Worm (Caenorhabditis elegans) whole organism, L3 larva: ENCODE data around the gene F58H1.8.

Experiments
- R02D3.7 ChIP-seq: fragments of 150-350 bp; optimal IDR thresholded peaks from 2 replicates; lab custom pipeline; 2014; ENCODE audit warnings: missing biosample characterization, missing genetic modification characterization
- ZK546.5 ChIP-seq: sonication (generic microtip); optimal IDR thresholded peaks from 2 replicates; lab custom pipeline; 2017; ENCODE audit warnings: missing biosample characterization, missing genetic modification characterization
- aly-2 ChIP-seq: fragments of 150-350 bp; optimal IDR thresholded peaks from 2 replicates; lab custom pipeline; 2014; ENCODE audit warnings: missing biosample characterization, missing genetic modification characterization
- ama-1 ChIP-seq: fragments of 150-350 bp; optimal IDR thresholded peaks from 2 replicates; lab custom pipeline; 2018
- ceh-16 ChIP-seq: sonication (generic microtip); optimal IDR thresholded peaks from 2 replicates; lab custom pipeline; 2017; ENCODE audit warnings: missing biosample characterization, missing genetic modification characterization
- ceh-28 ChIP-seq: fragments of 150-350 bp; optimal IDR thresholded peaks from 2 replicates; lab custom pipeline; 2014; ENCODE audit warnings: missing biosample characterization, missing genetic modification reagents, missing genetic modification characterization
- ceh-82 ChIP-seq: fragments of 150-350 bp; optimal IDR thresholded peaks from 2 replicates; lab custom pipeline; 2014; ENCODE audit warnings: missing biosample characterization, missing genetic modification characterization
- ceh-9 ChIP-seq: sonication (generic microtip); optimal IDR thresholded peaks from 2 replicates; lab custom pipeline; 2018; ENCODE audit warnings: missing biosample characterization, missing genetic modification characterization
- daf-12 ChIP-seq: fragments of 150-350 bp; optimal IDR thresholded peaks from 2 replicates; lab custom pipeline; 2014; ENCODE audit warnings: missing biosample characterization, missing genetic modification reagents, missing genetic modification characterization
- egl-27 ChIP-seq: sonication (generic microtip); optimal IDR thresholded peaks from 4 replicates; lab custom pipeline; 2017; ENCODE audit warnings: missing biosample characterization, missing genetic modification reagents, missing genetic modification characterization
- egl-5 ChIP-seq: fragments of 150-350 bp; optimal IDR thresholded peaks from 2 replicates; lab custom pipeline; 2017; ENCODE audit warnings: missing biosample characterization, missing genetic modification reagents, missing genetic modification characterization, inconsistent platforms
- elt-1 ChIP-seq: fragments of 150-350 bp; optimal IDR thresholded peaks from 2 replicates; lab custom pipeline; 2014; ENCODE audit warnings: missing biosample characterization, missing genetic modification characterization
- elt-2 ChIP-seq: sonication (generic microtip); optimal IDR thresholded peaks from 2 replicates; lab custom pipeline; 2016; ENCODE audit warnings: missing genetic modification reagents, mild to moderate bottlenecking, missing genetic modification characterization, missing compliant biosample characterization
- elt-3 ChIP-seq, 3 experiments: fragments of 150-350 bp in 1 of 3; sonication (generic microtip) in 2 of 3; optimal IDR thresholded peaks; 2 replicates in 2 of 3; 4 replicates in 1 of 3; lab custom pipeline; 2014 to 2017; ENCODE audit warnings: missing biosample characterization in 3 of 3, missing genetic modification characterization in 3 of 3
- eor-1 ChIP-seq, 2 experiments: fragments of 150-350 bp; optimal IDR thresholded peaks; 2 replicates each; lab custom pipeline; 2014 to 2018; ENCODE audit warnings: missing biosample characterization in 2 of 2, missing genetic modification characterization in 2 of 2
- fkh-10 ChIP-seq: sonication (generic microtip); optimal IDR thresholded peaks from 2 replicates; lab custom pipeline; 2017; ENCODE audit warnings: missing biosample characterization, missing genetic modification reagents, missing genetic modification characterization
- fkh-2 ChIP-seq: fragments of 150-350 bp; optimal IDR thresholded peaks from 2 replicates; lab custom pipeline; 2014; ENCODE audit warnings: missing biosample characterization, missing genetic modification reagents, missing genetic modification characterization
- fos-1 ChIP-seq: fragments of 150-350 bp; optimal IDR thresholded peaks from 2 replicates; lab custom pipeline; 2014; ENCODE audit warnings: missing biosample characterization, missing genetic modification characterization
- hmg-11 ChIP-seq: sonication (generic microtip); optimal IDR thresholded peaks from 2 replicates; lab custom pipeline; 2016; ENCODE audit warnings: missing genetic modification characterization, missing compliant biosample characterization
- jun-1 ChIP-seq: fragments of 150-350 bp; optimal IDR thresholded peaks from 2 replicates; lab custom pipeline; 2014; ENCODE audit warnings: missing biosample characterization, missing genetic modification reagents, missing genetic modification characterization
- lin-15B ChIP-seq: fragments of 150-350 bp; optimal IDR thresholded peaks from 2 replicates; lab custom pipeline; 2014; ENCODE audit warnings: missing biosample characterization, missing genetic modification characterization
- lin-39 ChIP-seq: fragments of 150-350 bp; optimal IDR thresholded peaks from 2 replicates; lab custom pipeline; 2018; ENCODE audit warnings: missing biosample characterization, missing genetic modification reagents, missing genetic modification characterization
- lsy-12 ChIP-seq: sonication (generic microtip); optimal IDR thresholded peaks from 2 replicates; lab custom pipeline; 2016; ENCODE audit warnings: mild to moderate bottlenecking, missing genetic modification characterization, missing compliant biosample characterization
- mdl-1 ChIP-seq: fragments of 150-350 bp; optimal IDR thresholded peaks from 2 replicates; lab custom pipeline; 2014; ENCODE audit warnings: missing biosample characterization, missing genetic modification characterization
- mml-1 ChIP-seq: fragments of 150-350 bp; sonication (generic microtip); optimal IDR thresholded peaks from 3 replicates; lab custom pipeline; 2014; ENCODE audit warnings: missing biosample characterization, missing genetic modification characterization
- nfya-1 ChIP-seq: sonication (generic microtip); optimal IDR thresholded peaks from 2 replicates; lab custom pipeline; 2017; ENCODE audit warnings: missing genetic modification characterization, mild to moderate bottlenecking, missing compliant biosample characterization, antibody characterized with exemption, moderate library complexity; ENCODE audit not compliant: insufficient read depth
- nhr-11 ChIP-seq: fragments of 150-350 bp; optimal IDR thresholded peaks from 2 replicates; lab custom pipeline; 2014; ENCODE audit warnings: missing biosample characterization, missing genetic modification characterization
- nhr-12 ChIP-seq: fragments of 150-350 bp; optimal IDR thresholded peaks from 2 replicates; lab custom pipeline; 2014; ENCODE audit warnings: missing biosample characterization, missing genetic modification characterization
- nhr-23 ChIP-seq: fragments of 150-350 bp; optimal IDR thresholded peaks from 2 replicates; lab custom pipeline; 2014; ENCODE audit warnings: missing biosample characterization, missing genetic modification reagents, missing genetic modification characterization
- nhr-237 ChIP-seq: fragments of 150-350 bp; optimal IDR thresholded peaks from 2 replicates; lab custom pipeline; 2014; ENCODE audit warnings: missing biosample characterization, missing genetic modification characterization
- nhr-25 ChIP-seq: sonication (generic microtip); optimal IDR thresholded peaks from 2 replicates; lab custom pipeline; 2017; ENCODE audit warnings: missing biosample characterization, missing genetic modification characterization
- nhr-28 ChIP-seq: fragments of 150-350 bp; optimal IDR thresholded peaks from 2 replicates; lab custom pipeline; 2014; ENCODE audit warnings: missing biosample characterization, missing genetic modification characterization
- nhr-43 ChIP-seq: sonication (generic microtip); optimal IDR thresholded peaks from 2 replicates; lab custom pipeline; 2016; ENCODE audit warnings: mild to moderate bottlenecking, missing genetic modification characterization, missing compliant biosample characterization; ENCODE audit not compliant: poor library complexity, severe bottlenecking
- nhr-67 ChIP-seq: fragments of 150-350 bp; optimal IDR thresholded peaks from 2 replicates; lab custom pipeline; 2014; ENCODE audit warnings: missing biosample characterization, missing genetic modification characterization
- nhr-76 ChIP-seq: fragments of 150-350 bp; sonication (generic microtip); optimal IDR thresholded peaks from 5 replicates; lab custom pipeline; 2014; ENCODE audit warnings: missing biosample characterization, missing genetic modification characterization
- nhr-77 ChIP-seq: fragments of 150-350 bp; optimal IDR thresholded peaks from 2 replicates; lab custom pipeline; 2014; ENCODE audit warnings: missing biosample characterization, missing genetic modification characterization
- pha-4 ChIP-seq: fragments of 150-350 bp; optimal IDR thresholded peaks from 2 replicates; lab custom pipeline; 2014; ENCODE audit warnings: missing biosample characterization, missing genetic modification reagents, missing genetic modification characterization
- pqm-1 ChIP-seq: fragments of 150-350 bp; optimal IDR thresholded peaks from 2 replicates; lab custom pipeline; 2017; ENCODE audit warnings: missing biosample characterization, missing genetic modification characterization, inconsistent platforms
- sea-2 ChIP-seq: fragments of 150-350 bp; sonication (generic microtip); optimal IDR thresholded peaks from 4 replicates; lab custom pipeline; 2014; ENCODE audit warnings: missing biosample characterization, missing genetic modification reagents, missing genetic modification characterization
- skn-1 ChIP-seq: fragments of 150-350 bp; optimal IDR thresholded peaks from 2 replicates; lab custom pipeline; 2014; ENCODE audit warnings: missing biosample characterization, missing genetic modification characterization
- snpc-4 ChIP-seq: fragments of 150-350 bp; optimal IDR thresholded peaks from 2 replicates; lab custom pipeline; 2014; ENCODE audit warnings: missing biosample characterization, missing genetic modification characterization
- tbx-2 ChIP-seq: sonication (generic microtip); optimal IDR thresholded peaks from 2 replicates; lab custom pipeline; 2016; ENCODE audit warnings: mild to moderate bottlenecking, missing genetic modification characterization, missing compliant biosample characterization
- unc-39 ChIP-seq: sonication (generic microtip); optimal IDR thresholded peaks from 4 replicates; lab custom pipeline; 2017; ENCODE audit warnings: missing biosample characterization, missing genetic modification characterization
- unc-62 ChIP-seq: fragments of 150-350 bp; sonication (generic microtip); optimal IDR thresholded peaks from 4 replicates; lab custom pipeline; 2014; ENCODE audit warnings: missing biosample characterization, missing genetic modification reagents, missing genetic modification characterization
- zag-1 ChIP-seq: fragments of 150-350 bp; optimal IDR thresholded peaks from 2 replicates; lab custom pipeline; 2014; ENCODE audit warnings: missing biosample characterization, missing genetic modification characterization
- ztf-11 ChIP-seq: fragments of 150-350 bp; optimal IDR thresholded peaks from 2 replicates; lab custom pipeline; 2014; ENCODE audit warnings: missing biosample characterization, missing genetic modification characterization
- ztf-4 ChIP-seq: fragments of 150-350 bp; optimal IDR thresholded peaks from 2 replicates; lab custom pipeline; 2014; ENCODE audit warnings: missing biosample characterization, missing genetic modification characterization

The F58H1.8 gene

DNA sequence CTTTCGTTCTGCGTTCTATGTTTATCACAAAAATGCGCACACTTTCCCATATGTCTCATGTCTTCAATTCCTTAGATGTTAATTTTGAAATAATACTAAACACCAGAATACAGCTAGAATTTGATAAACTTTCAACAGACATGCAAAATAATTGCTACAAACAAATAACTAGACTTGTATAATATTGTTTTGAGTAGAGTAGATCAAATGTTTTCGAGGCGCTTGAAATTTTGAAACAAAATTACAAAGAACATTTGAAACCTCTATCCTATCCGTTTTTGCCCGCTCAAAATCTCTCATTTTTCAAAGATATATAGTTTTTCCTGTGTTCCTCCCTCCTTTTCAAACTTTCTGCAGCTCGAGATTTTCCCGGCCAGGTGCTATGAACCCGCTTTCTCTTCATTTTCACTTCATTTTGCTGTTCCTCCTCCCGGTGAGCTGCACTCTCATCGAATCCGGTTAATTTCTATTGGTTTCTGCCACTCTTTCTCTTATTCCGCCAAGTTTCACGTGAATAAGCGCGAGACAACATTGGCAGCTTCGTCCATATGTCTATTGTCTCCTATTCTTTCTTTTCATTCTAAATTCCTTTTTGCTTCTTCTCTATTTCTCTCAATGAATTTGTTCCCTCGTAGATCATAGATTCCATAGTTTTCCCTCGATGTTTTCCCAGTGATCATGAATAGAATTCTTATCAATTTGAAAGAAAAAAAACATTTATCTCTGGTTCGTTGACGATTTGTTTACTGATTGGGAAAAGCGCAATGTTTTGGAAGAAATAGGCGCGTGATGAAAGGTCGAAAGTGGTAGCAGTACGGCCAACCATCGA lies 13.0 kb upstream of the F58H1.8 start:
- no peak for TF ChIP-seq ztf-4 (tag; lab: Kevin White, UChicago)
- TF ChIP-seq nhr-43 (tag; lab: Kevin White, UChicago), result no peak
- peak; percentile 1 for TF ChIP-seq ceh-28 (tag; lab: Kevin White, UChicago)
- no peak for TF ChIP-seq tbx-2
- TF ChIP-seq ztf-11, result no peak
- no peak for TF ChIP-seq egl-5
- no peak for TF ChIP-seq ceh-82 (tag; lab: Kevin White, UChicago)
- no peak for TF ChIP-seq eor-1 (tag; optimal IDR thresholded peaks at IDR 0.05; lab: Kevin White, UChicago)
- TF ChIP-seq egl-27, result no peak
- TF ChIP-seq jun-1 (tag; lab: Kevin White, UChicago), result peak; percentile 7
- no peak for TF ChIP-seq fkh-10
- TF ChIP-seq aly-2 (tag; lab: Kevin White, UChicago), result no peak
- TF ChIP-seq nhr-12 (tag; lab: Kevin White, UChicago), result no peak
- TF ChIP-seq mdl-1, result no peak
- no peak for TF ChIP-seq elt-1 (tag; lab: Kevin White, UChicago)
- no peak for TF ChIP-seq snpc-4 (tag; lab: Kevin White, UChicago)
- no peak for TF ChIP-seq elt-3 (tag; optimal IDR thresholded peaks at IDR 0.05; lab: Kevin White, UChicago)
- no peak for TF ChIP-seq nhr-23 (tag; lab: Kevin White, UChicago)
- TF ChIP-seq nhr-237 (tag; lab: Kevin White, UChicago), result no peak
- no peak for TF ChIP-seq lin-39 (tag; lab: Kevin White, UChicago)
- TF ChIP-seq skn-1 (tag; lab: Kevin White, UChicago), result no peak
- peak; percentile 61 for TF ChIP-seq ama-1 (lab: Kevin White, UChicago)
- TF ChIP-seq nhr-76 (tag; lab: Kevin White, UChicago), result no peak
- peak; percentile 61 for TF ChIP-seq pha-4 (tag; lab: Kevin White, UChicago)
- no peak for TF ChIP-seq nhr-67 (tag; lab: Kevin White, UChicago)
- TF ChIP-seq ZK546.5 (tag; lab: Kevin White, UChicago), result no peak
- no peak for TF ChIP-seq unc-62
- no peak for TF ChIP-seq unc-39 (tag; lab: Kevin White, UChicago)
- peak; percentile 53 for TF ChIP-seq nhr-25
- TF ChIP-seq fos-1 (tag; lab: Kevin White, UChicago), result no peak
- no peak for TF ChIP-seq fkh-2
- TF ChIP-seq hmg-11 (tag; lab: Kevin White, UChicago), result no peak
- no peak for TF ChIP-seq ceh-16 (tag; lab: Kevin White, UChicago)
- TF ChIP-seq nhr-11 (tag; lab: Kevin White, UChicago), result no peak
- TF ChIP-seq lin-15B (tag; lab: Kevin White, UChicago), result no peak
- TF ChIP-seq pqm-1, result peak; percentile 4
- TF ChIP-seq R02D3.7 (tag; lab: Kevin White, UChicago), result no peak
- no peak for TF ChIP-seq sea-2 (GFP tag; lab: Kevin White, UChicago)
- TF ChIP-seq ceh-9 (tag; lab: Kevin White, UChicago), result no peak
- TF ChIP-seq nhr-28 (tag; lab: Kevin White, UChicago), result no peak
- TF ChIP-seq daf-12, result no peak
- TF ChIP-seq nhr-77 (tag; lab: Kevin White, UChicago), result no peak
- TF ChIP-seq nfya-1 (tag; lab: Kevin White, UChicago), result peak; percentile 39
- TF ChIP-seq mml-1, result peak; percentile 63
- TF ChIP-seq elt-2 (tag; lab: Kevin White, UChicago), result peak; percentile 59
- TF ChIP-seq lsy-12 (tag; lab: Kevin White, UChicago), result no peak
- TF ChIP-seq zag-1 (tag; lab: Kevin White, UChicago), result no peak
